Worm (Caenorhabditis elegans) whole organism, L4 larva: ENCODE data around the gene sru-22.
"Not testable (repeated sequence)": the region's sequence is repeated elsewhere in the genome, so short reads cannot be mapped to it uniquely, and the experiment has no call there.

Experiments used
- F26F4.8 ChIP-seq: fragments of 200-800 bp; sonication (Bioruptor generic); conservative IDR thresholded peaks from 2 replicates; pipeline ENCODE4 v1.3.6; 2022; ENCODE audit warnings: missing genetic modification characterization, missing compliant biosample characterization
- F44E2.7 ChIP-seq: fragments of 200-800 bp; sonication (Bioruptor generic); IDR thresholded peaks from 2 replicates; pipeline ENCODE4 v2.1.2; 2022; ENCODE audit warnings: missing genetic modification characterization, missing compliant biosample characterization
- ZK337.2 ChIP-seq: fragments of 200-800 bp; sonication (Bioruptor generic); IDR thresholded peaks from 2 replicates; pipeline ENCODE4 v1.3.6; 2022; ENCODE audit warnings: missing genetic modification reagents, missing genetic modification characterization, missing compliant biosample characterization
- ZK546.5 ChIP-seq, 2 experiments: sonication (generic microtip); optimal IDR thresholded peaks; 2 replicates each; lab custom pipeline; 2017; ENCODE audit warnings: missing biosample characterization in 2 of 2, missing genetic modification characterization in 2 of 2
- aha-1 ChIP-seq: fragments of 150-350 bp; peaks from one replicate; lab custom pipeline; 2014; ENCODE audit warnings: missing biosample characterization, missing genetic modification characterization
- aly-2 ChIP-seq: sonication (generic microtip); optimal IDR thresholded peaks from 2 replicates; lab custom pipeline; 2018; ENCODE audit warnings: missing biosample characterization, missing genetic modification characterization
- ceh-32 ChIP-seq: sonication (generic microtip); optimal IDR thresholded peaks from 2 replicates; lab custom pipeline; 2016; ENCODE audit warnings: mild to moderate bottlenecking, missing genetic modification characterization, missing compliant biosample characterization; ENCODE audit not compliant: poor library complexity
- cey-2 ChIP-seq: sonication (generic microtip); optimal IDR thresholded peaks from 3 replicates; lab custom pipeline; 2017; ENCODE audit warnings: missing genetic modification characterization, mild to moderate bottlenecking, missing compliant biosample characterization, antibody characterized with exemption, borderline replicate concordance; ENCODE audit not compliant: insufficient read depth
- daf-16 ChIP-seq, 3 experiments: sonication (generic microtip); optimal IDR thresholded peaks; 2 replicates each; lab custom pipeline; 2016 to 2017; ENCODE audit warnings: missing genetic modification characterization in 3 of 3, missing genetic modification reagents in 3 of 3, mild to moderate bottlenecking in 2 of 3, missing compliant biosample characterization in 2 of 3, missing biosample characterization in 1 of 3, moderate library complexity in 1 of 3
- dmd-6 ChIP-seq: fragments of 200-800 bp; sonication (Bioruptor generic); IDR thresholded peaks from 2 replicates; pipeline ENCODE4 v1.3.6; 2022; ENCODE audit warnings: missing genetic modification reagents, missing genetic modification characterization, missing compliant biosample characterization
- dmd-8 ChIP-seq: fragments of 200-800 bp; sonication (Bioruptor generic); IDR thresholded peaks from 2 replicates; pipeline ENCODE4 v1.3.6; 2022; ENCODE audit warnings: missing genetic modification characterization, missing compliant biosample characterization
- egl-43 ChIP-seq: fragments of 200-800 bp; sonication (Bioruptor generic); IDR thresholded peaks from 2 replicates; pipeline ENCODE4 v1.3.6; 2022; ENCODE audit warnings: missing genetic modification reagents, missing genetic modification characterization, missing compliant biosample characterization
- gei-8 ChIP-seq: fragments of 200-800 bp; sonication (Bioruptor generic); optimal IDR thresholded peaks from 2 replicates; lab custom pipeline; 2018; ENCODE audit warnings: mild to moderate bottlenecking, missing genetic modification characterization, missing compliant biosample characterization
- lin-15B ChIP-seq: fragments of 150-350 bp; sonication (generic microtip); optimal IDR thresholded peaks from 3 replicates; lab custom pipeline; 2014; ENCODE audit warnings: missing biosample characterization, missing genetic modification characterization
- lir-3 ChIP-seq: sonication (generic microtip); optimal IDR thresholded peaks from 2 replicates; lab custom pipeline; 2016; ENCODE audit warnings: mild to moderate bottlenecking, missing genetic modification characterization, missing compliant biosample characterization
- mdt-29 ChIP-seq: fragments of 200-800 bp; sonication (Bioruptor generic); IDR thresholded peaks from 2 replicates; pipeline ENCODE4 v1.3.6; 2022; ENCODE audit warnings: missing genetic modification reagents, missing genetic modification characterization, missing compliant biosample characterization
- mxl-3 ChIP-seq: fragments of 200-800 bp; sonication (Bioruptor generic); optimal IDR thresholded peaks from 2 replicates; lab custom pipeline; 2018; ENCODE audit warnings: mild to moderate bottlenecking, missing genetic modification characterization, missing compliant biosample characterization
- nhr-11 ChIP-seq: fragments of 150-350 bp; optimal IDR thresholded peaks from 2 replicates; lab custom pipeline; 2014; ENCODE audit warnings: missing biosample characterization, missing genetic modification characterization
- nhr-237 ChIP-seq: sonication (generic microtip); optimal IDR thresholded peaks from 2 replicates; lab custom pipeline; 2017; ENCODE audit warnings: missing biosample characterization, missing genetic modification characterization
- nhr-28 ChIP-seq: fragments of 150-350 bp; optimal IDR thresholded peaks from 2 replicates; lab custom pipeline; 2014; ENCODE audit warnings: missing biosample characterization, missing genetic modification characterization
- nhr-76 ChIP-seq: fragments of 150-350 bp; optimal IDR thresholded peaks from 2 replicates; lab custom pipeline; 2014; ENCODE audit warnings: missing biosample characterization, missing genetic modification characterization
- nhr-77 ChIP-seq: fragments of 150-350 bp; optimal IDR thresholded peaks from 2 replicates; lab custom pipeline; 2014; ENCODE audit warnings: missing biosample characterization, missing genetic modification characterization
- pha-4 ChIP-seq, 2 experiments: fragments of 150-350 bp in 1 of 2; fragments of 200-800 bp in 1 of 2; sonication (Bioruptor generic) in 1 of 2; IDR thresholded peaks in 1 of 2; optimal IDR thresholded peaks in 1 of 2; 2 replicates each; pipeline versions ENCODE4 v1.3.6 to Lab custom; 2014 to 2022; ENCODE audit warnings: missing genetic modification characterization in 2 of 2, missing genetic modification reagents in 2 of 2, missing biosample characterization in 1 of 2, missing compliant biosample characterization in 1 of 2
- php-3 ChIP-seq: fragments of 200-800 bp; sonication (Bioruptor generic); IDR thresholded peaks from 2 replicates; pipeline ENCODE4 v1.3.6; 2022; ENCODE audit warnings: missing genetic modification reagents, missing genetic modification characterization, missing compliant biosample characterization
- rbr-2 ChIP-seq: sonication (generic microtip); optimal IDR thresholded peaks from 2 replicates; lab custom pipeline; 2016; ENCODE audit warnings: missing genotype, missing genetic modification characterization, missing compliant biosample characterization
- sdz-12 ChIP-seq: fragments of 200-800 bp; sonication (Bioruptor generic); optimal IDR thresholded peaks from 2 replicates; lab custom pipeline; 2018; ENCODE audit warnings: mild to moderate bottlenecking, missing genetic modification characterization, missing compliant biosample characterization
- set-16 ChIP-seq: fragments of 200-800 bp; sonication (Bioruptor generic); IDR thresholded peaks from 2 replicates; pipeline ENCODE4 v1.3.6; 2022; ENCODE audit warnings: missing genetic modification reagents, missing genetic modification characterization, missing compliant biosample characterization
- tra-1 ChIP-seq: fragments of 200-800 bp; sonication (Bioruptor generic); IDR thresholded peaks from 2 replicates; pipeline ENCODE4 v1.3.6; 2022; ENCODE audit warnings: missing genetic modification reagents, missing genetic modification characterization, missing compliant biosample characterization
- zfp-3 ChIP-seq: fragments of 200-800 bp; sonication (Bioruptor generic); conservative IDR thresholded peaks from 2 replicates; pipeline ENCODE4 v1.3.6; 2022; ENCODE audit warnings: missing genetic modification reagents, missing genetic modification characterization, missing compliant biosample characterization

The sru-22 gene

DNA sequence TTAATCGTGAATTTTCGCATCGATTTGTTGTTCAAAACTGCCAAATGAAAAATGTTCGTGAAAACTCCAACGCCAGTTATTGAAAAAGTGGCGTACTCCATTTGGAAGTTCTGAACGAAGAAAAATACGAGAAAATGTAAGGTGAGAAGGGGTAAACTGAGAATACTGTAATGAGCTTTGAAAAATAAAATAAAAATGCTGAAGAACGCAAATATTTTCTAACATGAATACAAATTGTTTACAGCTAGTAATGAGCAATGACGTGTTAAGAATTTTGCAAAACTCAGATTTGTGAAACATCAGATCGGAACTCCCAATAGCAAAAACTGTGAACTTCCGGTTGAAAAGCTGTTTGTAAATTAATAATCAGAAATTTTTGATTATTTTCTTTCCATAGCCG, 42.3 kb downstream of the sru-22 start, which contains the start of gene srw-26:
TSS of gene srw-26 (minus strand) at position 101 of the 400 bp plus-strand sequence.
- no peak for TF ChIP-seq nhr-28 (tag; lab: Kevin White, UChicago)
- no peak for TF ChIP-seq set-16 (GFP tag; lab: Robert Waterston, UW)
- TF ChIP-seq nhr-237 (tag; lab: Kevin White, UChicago), result no peak
- TF ChIP-seq tra-1 (GFP tag; lab: Robert Waterston, UW), result no peak
- TF ChIP-seq F26F4.8 (GFP tag; lab: Robert Waterston, UW), result no peak
- TF ChIP-seq dmd-6, result no peak
- TF ChIP-seq gei-8 (GFP tag; lab: Kevin White, UChicago), result no peak
- no peak for TF ChIP-seq dmd-8
- TF ChIP-seq lir-3, result no peak
- TF ChIP-seq php-3 (GFP tag; lab: Robert Waterston, UW), result no peak
- TF ChIP-seq ceh-32 (tag; lab: Kevin White, UChicago), result no peak
- TF ChIP-seq sdz-12 (GFP tag; lab: Kevin White, UChicago), result no peak
- no peak for TF ChIP-seq aha-1 (tag; lab: Kevin White, UChicago)
- TF ChIP-seq aly-2 (tag; lab: Kevin White, UChicago), result no peak
- no peak for TF ChIP-seq mdt-29 (GFP tag; lab: Robert Waterston, UW)
- TF ChIP-seq, all 104 proteins: peak for 0

DNA sequence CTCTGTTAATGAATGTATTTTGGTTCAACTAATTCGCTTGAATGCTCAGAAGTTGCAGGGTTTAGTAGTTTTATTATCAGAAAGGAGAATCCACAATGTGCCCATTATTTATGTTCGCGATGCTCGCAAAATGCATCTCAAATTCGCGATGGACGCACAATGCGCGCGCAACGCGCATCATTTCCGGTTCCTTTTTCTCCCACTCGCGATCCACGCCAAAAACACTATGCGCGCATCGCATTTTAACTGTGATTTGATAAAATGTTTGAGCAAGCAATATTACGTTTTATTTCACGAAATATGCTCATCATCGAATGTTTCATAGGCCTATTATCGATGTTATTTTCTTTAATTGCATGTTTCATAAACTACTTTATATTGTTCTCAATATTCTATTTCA, 44.9 kb downstream of the sru-22 start, which contains the start of gene srbc-77:
TSS of gene srbc-77 (plus strand) at position 301 of the 400 bp plus-strand sequence.
- TF ChIP-seq cey-2, nhr-11, nhr-76 (tag; lab: Kevin White, UChicago): not testable (repeated sequence)

DNA sequence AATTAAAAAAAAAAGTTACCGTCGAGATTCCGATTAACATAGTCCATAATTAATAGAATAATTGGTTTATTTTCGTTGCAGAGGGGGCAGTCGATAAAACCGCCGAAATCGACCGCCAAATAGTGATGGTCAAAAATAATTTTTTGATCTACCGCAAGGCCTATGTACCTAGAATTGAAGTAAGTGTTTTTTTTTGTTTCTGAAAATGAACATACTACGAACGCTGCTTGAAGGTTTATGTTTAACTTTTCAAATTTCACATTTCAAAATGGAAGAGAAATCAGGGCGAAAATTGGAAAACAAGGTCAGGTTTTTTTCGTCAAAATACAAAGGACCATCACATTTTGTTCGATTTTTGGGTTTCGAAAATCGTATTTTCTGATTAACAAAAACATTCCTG, 46.4 kb downstream of the sru-22 start, which contains the start of gene pzf-1:
TSS of gene pzf-1 (minus strand) at position 101 of the 400 bp plus-strand sequence.
- no peak for TF ChIP-seq aly-2 (tag; lab: Kevin White, UChicago)
- no peak for TF ChIP-seq ZK337.2 (GFP tag; lab: Robert Waterston, UW)
- TF ChIP-seq F44E2.7 (GFP tag; lab: Robert Waterston, UW), result no peak
- no peak for TF ChIP-seq rbr-2 (tag; lab: Kevin White, UChicago)
- TF ChIP-seq zfp-3 (GFP tag; lab: Robert Waterston, UW), result no peak

DNA sequence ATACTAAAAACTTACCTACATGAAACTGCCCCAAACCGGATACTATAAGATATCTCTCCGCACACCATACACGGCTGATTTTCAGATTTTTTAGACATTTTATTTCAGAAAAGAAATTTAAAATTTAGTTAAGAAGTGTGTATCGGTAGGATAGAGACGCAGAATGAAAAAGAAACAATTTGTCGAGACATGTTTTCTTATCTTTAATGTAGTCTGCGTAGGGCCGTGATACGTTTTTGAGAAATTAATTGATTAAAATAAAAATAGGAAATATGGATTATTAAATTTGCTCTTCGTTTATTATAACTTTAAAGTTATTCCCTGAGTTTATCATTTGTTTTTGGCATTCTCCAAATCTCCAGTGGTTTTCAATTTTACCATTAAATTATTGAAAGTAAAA, 50.4 kb downstream of the sru-22 start, which contains the start of gene nhr-108:
TSS of gene nhr-108 (minus strand) at position 166 of the 400 bp plus-strand sequence.
- TF ChIP-seq daf-16 (GFP tag; optimal IDR thresholded peaks at IDR 0.05; lab: Kevin White, UChicago) (no peak), daf-16 (tag; optimal IDR thresholded peaks at IDR 0.05; lab: Kevin White, UChicago) (peak; percentile 39), mxl-3 (GFP tag; lab: Kevin White, UChicago) (no peak), nhr-28 (tag; lab: Kevin White, UChicago) (peak; percentile 87), gei-8 (GFP tag; lab: Kevin White, UChicago) (no peak), nhr-77 (tag; lab: Kevin White, UChicago) (peak; percentile 68)

DNA sequence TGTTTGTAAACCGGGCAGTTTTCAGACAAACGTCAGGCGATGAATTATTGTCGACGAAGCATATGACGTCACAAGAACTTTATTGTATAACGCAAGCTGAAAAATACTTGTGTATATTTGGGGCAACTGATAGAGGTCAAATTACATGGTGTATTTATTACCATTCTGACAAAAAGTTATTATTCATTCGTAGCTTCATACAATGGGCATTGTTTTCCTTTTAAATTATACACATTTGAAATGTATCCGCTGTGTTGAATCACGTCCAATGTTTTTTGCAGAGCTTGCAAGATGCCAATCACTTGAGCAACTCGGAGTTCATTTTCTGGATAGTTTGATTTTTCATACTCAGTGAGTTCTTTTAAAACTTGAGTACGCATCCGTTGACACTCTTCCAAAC, 51.8 kb downstream of the sru-22 start, which contains the start of gene F35E8.13:
TSS of gene F35E8.13 (plus strand) at position 301 of the 400 bp plus-strand sequence.
- TF ChIP-seq egl-43, result no peak
- TF ChIP-seq daf-16 (GFP tag; optimal IDR thresholded peaks at IDR 0.05; lab: Kevin White, UChicago), result no peak
- TF ChIP-seq daf-16 (tag; optimal IDR thresholded peaks at IDR 0.05; lab: Kevin White, UChicago), result no peak
- TF ChIP-seq pha-4 (GFP tag; IDR thresholded peaks at IDR 0.05; lab: Robert Waterston, UW), result no peak
- no peak for TF ChIP-seq pha-4 (tag; optimal IDR thresholded peaks at IDR 0.05; lab: Kevin White, UChicago)
- no peak for TF ChIP-seq dmd-6
- no peak for TF ChIP-seq lin-15B (tag; lab: Kevin White, UChicago)
- TF ChIP-seq ZK546.5 (tag; optimal IDR thresholded peaks at IDR 0.05; lab: Kevin White, UChicago), result no peak
- TF ChIP-seq nhr-237 (tag; lab: Kevin White, UChicago), result no peak
- no peak for TF ChIP-seq tra-1 (GFP tag; lab: Robert Waterston, UW)
